Worm (Caenorhabditis elegans): Measurements from ENCODE around the gene F13E9.16.

ce11 chrIV:10842232-10842631 lies 45.0 kb downstream of the F13E9.16 start:
- TF ChIP-seq ceh-16 (tag; optimal IDR thresholded peaks at IDR 0.05) = no peak
- no peak for TF ChIP-seq elt-3 (tag; optimal IDR thresholded peaks at IDR 0.05)
- no peak for TF ChIP-seq nhr-237 (tag; optimal IDR thresholded peaks at IDR 0.05)
- no peak for TF ChIP-seq nhr-6 (tag; optimal IDR thresholded peaks at IDR 0.05)
- TF ChIP-seq lin-13 (GFP tag; optimal IDR thresholded peaks at IDR 0.05) = no peak
- TF ChIP-seq ZK546.5 (tag; optimal IDR thresholded peaks at IDR 0.05) = no peak
- TF ChIP-seq ztf-1 (GFP tag; conservative IDR thresholded peaks at IDR 0.05) = no peak
- TF ChIP-seq nhr-77 (tag; optimal IDR thresholded peaks at IDR 0.05) = no peak
- TF ChIP-seq nhr-11 (tag; optimal IDR thresholded peaks at IDR 0.05) = no peak
- TF ChIP-seq dmd-4 (tag; optimal IDR thresholded peaks at IDR 0.05) = no peak
- TF ChIP-seq nhr-25 (tag; optimal IDR thresholded peaks at IDR 0.05) = no peak
- TF ChIP-seq peb-1 (tag; optimal IDR thresholded peaks at IDR 0.05) = no peak
- no peak for TF ChIP-seq unc-62 (GFP tag; optimal IDR thresholded peaks at IDR 0.05)

Data from whole organism, L2 larva.